Fruit fly (Drosophila melanogaster): ENCODE results near the gene Pmi.

The Pmi gene

dm6 chr3L:5751740-5752579 lies 27.9 kb upstream of the Pmi start, which contains the start of gene DnaJ-1 (continued):
- TF ChIP-seq odd (GFP tag; optimal IDR thresholded peaks at IDR 0.05), result peak; percentile 54
- TF ChIP-seq sr (GFP tag; IDR thresholded peaks at IDR 0.05), result no peak
- no peak for TF ChIP-seq CG8359 (GFP tag; optimal IDR thresholded peaks at IDR 0.05; ENCODE audit: borderline replicate concordance)
- no peak for TF ChIP-seq cad (GFP tag; optimal IDR thresholded peaks at IDR 0.05)
- TF ChIP-seq CG2875 (GFP tag; optimal IDR thresholded peaks at IDR 0.05), result peak; percentile 9
- peak; percentile 71 for TF ChIP-seq Dp (GFP tag; optimal IDR thresholded peaks at IDR 0.05)
- peak; percentile 19 to 20 for TF ChIP-seq bsh (GFP tag; optimal IDR thresholded peaks at IDR 0.05)
- TF ChIP-seq bbx (GFP tag; IDR thresholded peaks at IDR 0.05; ENCODE audit: partially characterized antibody), result peak; percentile 96
- peak; percentile 42 for TF ChIP-seq MTF-1 (GFP tag; optimal IDR thresholded peaks at IDR 0.05; ENCODE audit: borderline replicate concordance)
- peak; percentile 68 for TF ChIP-seq grn (GFP tag; optimal IDR thresholded peaks at IDR 0.05)
- peak; percentile 38 for TF ChIP-seq wek (GFP tag; optimal IDR thresholded peaks at IDR 0.05)
- TF ChIP-seq run (tag; optimal IDR thresholded peaks at IDR 0.05), result no peak
- TF ChIP-seq Lim3 (GFP tag; IDR thresholded peaks at IDR 0.05), result no peak
- TF ChIP-seq CG34376 (GFP tag; optimal IDR thresholded peaks at IDR 0.05), result peak; percentile 90
- TF ChIP-seq YL-1 (GFP tag; optimal IDR thresholded peaks at IDR 0.05), result peak; percentile 92
- TF ChIP-seq CG3838 (GFP tag; optimal IDR thresholded peaks at IDR 0.05), result no peak
- no peak for TF ChIP-seq ro (GFP tag; IDR thresholded peaks at IDR 0.05)
- TF ChIP-seq CG30020 (tag; optimal IDR thresholded peaks at IDR 0.05), result no peak
- TF ChIP-seq CG1233 (GFP tag; optimal IDR thresholded peaks at IDR 0.05), result no peak
- TF ChIP-seq aop (GFP tag; IDR thresholded peaks at IDR 0.05), result no peak
- peak; percentile 97 for TF ChIP-seq zen2 (GFP tag; IDR thresholded peaks at IDR 0.05; ENCODE audit: partially characterized antibody)
- peak; percentile 97 for TF ChIP-seq unc-4 (GFP tag; IDR thresholded peaks at IDR 0.05; ENCODE audit: partially characterized antibody)
- peak; percentile 97 for TF ChIP-seq CG34224 (GFP tag; IDR thresholded peaks at IDR 0.05; ENCODE audit: partially characterized antibody)
- no peak for TF ChIP-seq CG15073 (GFP tag; optimal IDR thresholded peaks at IDR 0.05)
- no peak for TF ChIP-seq B-H1 (GFP tag; IDR thresholded peaks at IDR 0.05)
- no peak for TF ChIP-seq CG8478 (optimal IDR thresholded peaks at IDR 0.05)
- TF ChIP-seq sens (GFP tag), result peak; percentile 82
- TF ChIP-seq HLHmδ (GFP tag; optimal IDR thresholded peaks at IDR 0.05), result peak; percentile 20
- no peak for TF ChIP-seq pnt (GFP tag; optimal IDR thresholded peaks at IDR 0.05)
- TF ChIP-seq Dad (GFP tag; optimal IDR thresholded peaks at IDR 0.05), result no peak
- TF ChIP-seq CG2129 (GFP tag; IDR thresholded peaks at IDR 0.05; ENCODE audit: partially characterized antibody), result peak; percentile 99
- no peak; the same call in 1 of the 2 replicates for TF ChIP-seq ssp (GFP tag; IDR thresholded peaks at IDR 0.05)
- TF ChIP-seq CG18262 (tag; optimal IDR thresholded peaks at IDR 0.05), result peak; percentile 17
- TF ChIP-seq cwo (GFP tag; optimal IDR thresholded peaks at IDR 0.05), result peak; percentile 19
- TF ChIP-seq az2 (GFP tag; optimal IDR thresholded peaks at IDR 0.05), result no peak
- no peak for TF ChIP-seq ap (GFP tag; IDR thresholded peaks at IDR 0.05)
- TF ChIP-seq Dip3 (GFP tag; optimal IDR thresholded peaks at IDR 0.05), result peak; percentile 23
- no peak for TF ChIP-seq Mrtf (GFP tag; IDR thresholded peaks at IDR 0.05)
- TF ChIP-seq CG9437 (GFP tag; optimal IDR thresholded peaks at IDR 0.05), result peak; percentile 30
- TF ChIP-seq lov (optimal IDR thresholded peaks at IDR 0.05), result no peak
- no peak for TF ChIP-seq lov (GFP tag; IDR thresholded peaks at IDR 0.05)
- TF ChIP-seq jumu (GFP tag; optimal IDR thresholded peaks at IDR 0.05), result no peak
- no peak for TF ChIP-seq twi (tag; optimal IDR thresholded peaks at IDR 0.05)
- no peak for TF ChIP-seq CG10366 (GFP tag; IDR thresholded peaks at IDR 0.05)
- TF ChIP-seq Nf-YA (GFP tag; IDR thresholded peaks at IDR 0.05), result no peak
- TF ChIP-seq vnd (GFP tag; IDR thresholded peaks at IDR 0.05; ENCODE audit: partially characterized antibody), result peak; percentile 99
- TF ChIP-seq gsb (GFP tag; IDR thresholded peaks at IDR 0.05), result no peak
- TF ChIP-seq vfl (GFP tag; optimal IDR thresholded peaks at IDR 0.05), result no peak
- peak; percentile 50 for TF ChIP-seq vvl (GFP tag; IDR thresholded peaks at IDR 0.05)
- TF ChIP-seq crc (GFP tag; optimal IDR thresholded peaks at IDR 0.05), result no peak

All from whole organism, embryonic.